Worm (Caenorhabditis elegans): ENCODE data around the gene nas-29.
"Not testable (repeated sequence)": the region's sequence is repeated elsewhere in the genome, so short reads cannot be mapped to it uniquely, and the experiment has no call there.

nas-29 gene

DNA sequence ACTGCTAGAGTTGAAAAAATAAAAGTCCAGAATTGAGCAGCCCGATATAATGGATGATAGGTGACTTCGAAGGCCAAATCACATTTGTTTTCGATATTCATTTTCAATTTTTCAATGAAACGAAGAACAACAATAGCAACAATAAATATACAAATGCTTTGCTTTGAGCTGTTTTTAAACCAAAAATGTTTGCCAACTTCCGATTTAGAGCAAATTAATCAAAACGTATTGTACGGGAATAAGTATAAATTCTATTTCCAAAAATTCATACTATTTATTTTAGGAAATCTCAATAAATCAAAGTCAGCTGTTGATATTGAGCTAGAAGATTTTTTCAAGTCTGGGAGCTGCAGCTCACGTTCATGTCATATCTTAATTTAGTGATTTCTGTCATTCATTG, 29.1 kb upstream of the nas-29 start, which contains the start of gene srb-1:
TSS of gene srb-1 (minus strand) at position 101 of the 400 bp plus-strand sequence.
- TF ChIP-seq unc-62 (GFP tag; optimal IDR thresholded peaks at IDR 0.05), result no peak

DNA sequence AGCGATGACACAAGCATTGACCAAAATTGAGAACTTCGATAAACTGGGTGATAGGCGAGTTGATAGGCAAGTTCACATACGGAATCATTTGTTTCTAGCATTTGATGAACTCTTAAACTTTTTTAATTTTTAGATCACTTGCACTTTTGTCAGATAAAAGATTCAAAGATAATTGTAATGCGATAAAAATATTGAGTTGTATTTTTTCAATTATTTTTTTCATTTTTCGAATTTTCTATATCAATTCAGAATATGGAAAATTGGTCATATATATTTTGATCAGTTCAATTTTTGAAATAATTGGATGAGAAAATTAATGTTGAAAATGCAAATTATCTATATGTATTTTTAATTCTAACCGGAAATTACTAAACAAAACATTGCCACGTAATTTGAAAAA, 24.9 kb upstream of the nas-29 start, which contains the start of gene srb-3:
TSS of gene srb-3 (minus strand) at position 101 of the 400 bp plus-strand sequence.
- no peak for TF ChIP-seq unc-62 (GFP tag; optimal IDR thresholded peaks at IDR 0.05)

DNA sequence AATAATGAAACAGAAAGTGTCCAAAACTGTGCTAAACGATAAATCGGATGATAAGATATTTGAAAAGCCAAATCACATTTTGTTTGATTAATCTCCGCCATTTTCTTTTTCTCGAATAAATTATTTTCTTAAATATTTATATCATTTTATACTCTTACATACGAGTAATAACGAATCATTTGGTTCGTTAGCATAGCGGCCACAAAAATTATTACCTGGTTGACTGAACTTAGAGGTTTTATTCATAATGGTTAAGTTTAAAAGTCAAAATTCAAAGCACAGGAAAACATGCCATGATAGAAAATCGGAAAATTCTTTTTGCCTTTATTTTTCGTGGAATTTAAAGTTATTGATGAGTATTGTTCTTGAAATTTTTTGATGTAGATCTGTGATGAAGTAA, 21.4 kb upstream of the nas-29 start, which contains the start of gene srb-5:
TSS of gene srb-5 (minus strand) at position 101 of the 400 bp plus-strand sequence.
- no peak for TF ChIP-seq unc-62 (GFP tag; optimal IDR thresholded peaks at IDR 0.05)

DNA sequence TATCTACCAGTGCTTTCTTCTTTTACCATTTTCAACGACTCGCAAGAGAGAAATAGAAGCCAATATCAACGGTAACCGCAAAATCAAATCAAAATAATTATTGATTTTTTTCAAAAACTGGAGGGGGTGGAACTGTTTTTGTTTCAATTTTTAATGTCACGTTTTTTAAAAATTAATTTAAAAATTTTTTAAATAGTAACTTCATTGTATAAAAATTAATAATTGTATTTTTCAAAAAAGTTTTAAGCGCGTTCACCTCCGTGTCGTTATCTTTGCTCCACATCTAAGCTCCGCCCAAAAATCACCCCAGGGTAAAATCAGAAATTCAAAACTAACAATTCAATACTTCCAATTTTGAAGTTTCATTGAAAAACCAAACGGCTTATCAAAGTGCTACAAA, 19.3 kb upstream of the nas-29 start, which contains the start of gene C27D6.11:
TSS of gene C27D6.11 (minus strand) at position 101 of the 400 bp plus-strand sequence.
- no peak for TF ChIP-seq unc-62 (GFP tag; optimal IDR thresholded peaks at IDR 0.05)

DNA sequence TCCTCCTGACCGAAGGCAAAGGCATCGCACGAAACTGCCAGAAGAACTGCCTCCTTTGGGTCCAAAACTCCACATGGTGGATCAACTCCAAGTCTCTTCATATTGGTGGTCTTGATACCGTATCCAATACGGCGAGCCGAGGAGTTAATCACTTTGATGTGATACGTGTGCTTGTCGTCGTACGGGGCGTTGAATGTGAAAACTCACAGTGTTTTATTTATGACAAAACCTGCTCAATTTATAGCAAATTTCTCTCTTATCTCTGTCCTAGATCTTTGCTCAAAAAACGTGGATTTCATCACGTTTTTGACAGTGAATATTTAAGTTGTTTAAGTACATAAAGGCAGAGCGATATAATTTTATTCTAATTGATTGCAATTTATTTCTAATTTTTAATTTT, 16.9 kb upstream of the nas-29 start, which contains the start of gene F58A6.9:
TSS of gene F58A6.9 (minus strand) at position 101 of the 400 bp plus-strand sequence.
- TF ChIP-seq unc-62 (GFP tag; optimal IDR thresholded peaks at IDR 0.05), result not testable (repeated sequence)

DNA sequence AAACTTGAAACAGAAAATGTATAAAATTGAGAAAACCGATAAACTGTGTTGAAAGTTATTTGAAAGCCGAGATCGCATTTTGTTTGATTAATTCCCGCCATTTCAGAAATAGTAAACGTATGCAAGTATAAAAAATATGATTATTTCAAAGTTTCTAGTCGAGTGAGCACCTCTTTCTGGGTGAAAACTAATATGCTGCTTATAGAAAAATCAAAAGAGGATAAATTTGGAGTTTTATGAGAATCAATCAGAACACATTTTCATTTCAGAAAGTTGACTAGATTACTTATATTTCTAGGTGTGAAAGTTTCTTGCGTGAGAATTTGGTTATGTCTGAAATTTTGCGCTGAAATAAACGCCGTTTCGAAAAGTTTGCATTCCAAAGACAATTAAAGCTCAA, 15.7 kb upstream of the nas-29 start, which contains the start of gene srb-13:
TSS of gene srb-13 (minus strand) at position 101 of the 400 bp plus-strand sequence.
- no peak for TF ChIP-seq unc-62 (GFP tag; optimal IDR thresholded peaks at IDR 0.05)

DNA sequence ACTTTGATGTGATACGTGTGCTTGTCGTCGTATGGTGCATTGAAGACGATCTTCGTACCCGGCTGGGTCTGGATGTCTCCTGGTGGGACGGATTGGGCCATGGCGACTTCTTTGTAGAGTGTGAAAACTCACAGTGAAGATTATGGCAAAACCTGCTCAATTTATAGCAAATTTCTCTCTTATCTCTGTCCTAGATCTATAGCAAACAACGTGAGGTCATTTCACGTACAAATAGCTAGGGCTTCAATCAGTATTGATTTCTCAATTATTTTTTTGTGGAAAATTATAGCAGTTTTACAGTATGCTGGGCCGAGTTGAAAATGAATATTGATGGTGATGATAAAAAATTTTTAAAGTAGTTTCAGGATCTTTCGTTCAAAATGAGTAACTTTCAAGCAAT, 15.1 kb upstream of the nas-29 start, which contains the start of gene msp-45:
TSS of gene msp-45 (minus strand) at position 101 of the 400 bp plus-strand sequence.
- TF ChIP-seq unc-62 (GFP tag; optimal IDR thresholded peaks at IDR 0.05), result no peak

DNA sequence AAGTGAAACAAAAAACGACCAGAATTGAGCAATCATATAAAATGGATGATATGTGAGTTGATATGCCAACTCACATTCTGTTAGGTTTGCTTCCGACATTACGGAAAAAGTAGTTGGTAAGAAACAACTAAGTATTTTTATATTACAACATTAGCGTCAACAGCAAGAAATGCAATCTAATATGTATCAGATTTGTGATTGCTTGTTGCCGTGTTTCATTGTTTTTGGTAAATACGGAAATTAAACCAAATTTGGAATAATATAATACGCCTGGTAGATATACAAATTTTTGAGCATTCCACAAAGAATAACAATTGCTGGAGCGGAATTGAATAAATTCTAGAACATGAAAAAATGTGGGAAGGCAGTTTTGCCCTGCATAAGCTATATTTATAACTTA, 12.7 kb upstream of the nas-29 start, which contains the start of gene srb-12:
TSS of gene srb-12 (minus strand) at position 101 of the 400 bp plus-strand sequence.
- TF ChIP-seq unc-62 (GFP tag; optimal IDR thresholded peaks at IDR 0.05), result no peak

DNA sequence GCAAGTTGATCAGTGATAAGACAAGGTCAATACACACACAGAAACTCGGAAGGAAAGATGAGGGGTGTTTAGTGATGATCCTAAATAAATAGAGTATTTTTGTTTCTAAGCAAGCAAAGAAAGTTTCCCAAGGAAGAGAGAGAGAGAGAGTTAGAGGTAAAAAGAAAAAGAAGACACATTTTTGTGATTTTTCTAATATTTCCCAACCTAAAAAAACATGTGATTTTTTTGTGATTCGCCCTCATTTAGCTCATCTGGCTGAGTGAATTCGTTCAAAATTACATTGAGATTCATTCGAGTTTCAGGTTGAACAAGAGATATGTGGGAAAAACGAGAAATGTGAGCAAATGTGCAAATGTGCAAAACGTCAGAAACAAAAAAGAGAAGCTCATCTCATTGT, 9.0 kb upstream of the nas-29 start, which contains the start of gene srb-16:
TSS of gene srb-16 (minus strand) at position 101 of the 400 bp plus-strand sequence.
- no peak for TF ChIP-seq unc-62 (GFP tag; optimal IDR thresholded peaks at IDR 0.05)

DNA sequence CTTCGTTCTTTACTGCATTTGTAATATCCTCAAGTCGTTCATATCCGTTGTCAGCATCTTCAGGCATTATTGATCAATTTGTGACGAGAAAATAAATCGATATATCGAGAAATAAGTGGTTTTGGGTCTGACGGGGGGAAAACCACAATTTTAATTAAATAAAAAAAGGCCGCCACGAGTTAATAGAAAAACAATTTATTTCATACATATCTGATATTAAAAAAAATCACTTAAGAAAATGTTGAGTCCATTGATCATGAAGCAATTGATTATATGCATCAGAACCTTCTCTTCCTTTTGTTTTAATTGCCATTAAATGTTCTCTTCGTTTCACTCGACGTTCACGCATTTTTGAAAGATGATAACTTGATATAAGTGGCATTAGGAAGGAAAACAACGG, 6.5 kb upstream of the nas-29 start, which contains the start of gene F58A6.5:
TSS of gene F58A6.5 (minus strand) at position 101 of the 400 bp plus-strand sequence.
- no peak for TF ChIP-seq unc-62 (GFP tag; optimal IDR thresholded peaks at IDR 0.05)

DNA sequence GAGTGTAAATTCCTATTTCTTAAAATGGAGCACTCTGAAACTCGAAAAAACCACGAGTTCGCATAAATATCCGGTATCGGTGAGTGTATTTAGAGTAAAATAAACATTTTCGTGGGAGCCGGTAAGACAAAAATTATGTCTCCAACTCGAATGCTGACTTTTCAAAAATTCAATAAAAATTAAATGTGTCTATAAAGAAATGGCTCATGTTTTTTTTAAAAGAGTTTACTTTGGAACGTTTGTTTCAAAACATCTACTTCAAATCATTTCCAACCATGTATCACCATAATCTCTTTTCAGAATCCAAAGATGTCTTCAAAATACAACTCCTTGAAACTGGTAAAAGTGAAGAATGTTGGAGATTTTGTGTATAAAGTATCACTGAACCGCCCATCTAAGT, 783 bp upstream of the nas-29 start, which contains the start of gene F58A6.1:
TSS of gene F58A6.1 (plus strand) at position 301 of the 400 bp plus-strand sequence.
- no peak for TF ChIP-seq unc-62 (GFP tag; optimal IDR thresholded peaks at IDR 0.05)

DNA sequence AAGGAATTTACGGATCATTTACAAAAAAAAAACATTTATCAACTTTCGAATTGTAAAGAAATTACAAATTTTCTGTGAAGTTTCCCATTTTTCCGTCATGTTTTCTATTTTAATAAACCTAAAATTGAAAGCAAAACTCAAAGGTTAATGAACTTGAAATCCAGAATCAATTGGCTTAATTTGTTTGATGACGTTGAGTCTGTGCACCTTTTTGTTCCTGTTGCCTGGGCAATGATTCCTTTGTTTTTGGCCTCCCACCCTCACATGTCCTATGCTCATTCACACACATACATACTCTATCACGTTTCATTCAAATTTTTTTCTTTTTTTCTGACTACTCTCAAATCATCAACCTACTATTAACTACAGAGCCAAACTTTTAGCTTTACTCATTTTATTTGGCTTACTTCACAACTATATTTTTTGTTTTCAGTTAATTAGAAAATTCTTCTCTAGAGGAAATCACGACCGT, 5.5 kb downstream of the nas-29 start, which contains the start of gene F58A6.2:
TSS of gene F58A6.2 (plus strand) at position 422 of the 472 bp plus-strand sequence.
- no peak for TF ChIP-seq unc-62 (GFP tag; optimal IDR thresholded peaks at IDR 0.05)

DNA sequence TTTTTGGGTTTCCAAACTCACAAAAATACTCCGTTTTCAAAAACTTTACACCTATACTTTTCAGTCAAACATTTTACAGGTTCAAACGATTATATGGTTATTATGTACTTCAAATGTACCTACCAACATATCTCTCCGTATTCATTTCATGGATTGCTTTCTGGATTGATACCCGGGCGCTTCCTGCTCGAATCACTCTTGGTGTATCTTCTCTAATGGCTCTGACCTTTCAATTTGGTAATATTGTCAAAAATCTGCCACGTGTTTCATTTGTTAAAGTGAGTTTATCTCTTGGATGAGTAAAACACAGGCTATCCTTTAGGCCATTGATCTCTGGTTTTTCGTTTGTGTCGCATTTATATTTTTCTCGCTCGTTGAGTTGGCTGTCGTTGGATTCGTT, 10.0 kb downstream of the nas-29 start:
- no peak for TF ChIP-seq unc-62 (GFP tag; optimal IDR thresholded peaks at IDR 0.05)

DNA sequence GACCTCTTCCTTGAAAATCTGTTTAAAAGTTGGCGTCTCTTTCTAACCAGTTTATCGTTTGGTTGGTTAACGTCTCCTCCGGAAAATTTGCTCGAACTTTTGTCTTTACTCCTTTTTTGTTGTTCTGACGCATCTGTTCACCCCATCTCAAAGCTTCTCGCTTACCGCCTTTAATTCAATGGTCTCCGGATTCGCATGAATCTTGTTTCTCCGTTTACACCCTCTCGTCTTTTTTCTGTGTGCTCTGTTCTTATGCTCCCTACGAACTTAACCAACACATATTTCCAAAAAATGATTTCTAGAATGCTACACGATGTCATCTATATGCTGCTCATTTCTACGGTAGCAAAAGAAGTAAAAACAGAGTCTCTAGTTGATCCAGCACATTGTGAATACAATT, 11.8 kb downstream of the nas-29 start, which contains the start of gene lgc-56:
TSS of gene lgc-56 (plus strand) at position 301 of the 400 bp plus-strand sequence.
- no peak for TF ChIP-seq unc-62 (GFP tag; optimal IDR thresholded peaks at IDR 0.05)

DNA sequence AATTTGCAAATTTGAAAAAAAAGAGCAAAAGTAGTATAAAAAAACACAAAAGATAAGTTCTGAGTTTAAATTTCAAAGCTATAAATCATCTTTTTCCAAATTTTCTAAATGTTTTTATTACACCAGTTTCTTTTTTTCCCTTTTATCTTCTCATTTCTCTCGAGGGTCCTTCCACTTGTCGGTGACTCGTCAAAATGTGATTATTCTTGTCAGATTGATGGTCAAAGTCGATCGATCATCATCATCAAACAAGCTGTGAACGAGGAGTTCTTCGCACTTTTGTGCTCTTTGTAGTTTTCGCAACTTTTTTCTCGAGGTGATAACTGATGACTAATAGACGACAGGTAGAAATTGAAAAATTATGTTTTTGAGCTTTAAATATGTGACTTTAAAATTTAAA, 21.2 kb downstream of the nas-29 start:
- TF ChIP-seq unc-62 (GFP tag; optimal IDR thresholded peaks at IDR 0.05), result no peak

DNA sequence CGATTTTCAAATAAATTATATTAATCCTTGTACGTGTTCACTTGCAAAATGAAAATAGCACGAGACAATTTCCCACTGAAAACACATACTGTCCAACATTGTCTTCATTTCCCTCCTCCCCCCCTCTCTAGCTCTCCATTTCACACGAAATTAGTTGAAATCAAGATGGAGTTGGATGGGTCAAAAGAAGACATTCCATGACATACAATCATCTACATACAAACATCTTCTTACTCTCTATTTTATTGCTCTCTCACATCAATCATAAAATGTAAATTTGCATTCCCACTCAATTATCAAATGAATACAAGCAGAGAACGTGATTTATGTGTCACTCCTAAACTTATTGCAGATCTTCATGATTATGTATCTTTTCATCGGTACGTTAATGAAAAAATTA, 26.1 kb downstream of the nas-29 start, which contains the start of gene srsy-1:
TSS of gene srsy-1 (plus strand) at position 301 of the 400 bp plus-strand sequence.
- no peak for TF ChIP-seq unc-62 (GFP tag; optimal IDR thresholded peaks at IDR 0.05)

DNA sequence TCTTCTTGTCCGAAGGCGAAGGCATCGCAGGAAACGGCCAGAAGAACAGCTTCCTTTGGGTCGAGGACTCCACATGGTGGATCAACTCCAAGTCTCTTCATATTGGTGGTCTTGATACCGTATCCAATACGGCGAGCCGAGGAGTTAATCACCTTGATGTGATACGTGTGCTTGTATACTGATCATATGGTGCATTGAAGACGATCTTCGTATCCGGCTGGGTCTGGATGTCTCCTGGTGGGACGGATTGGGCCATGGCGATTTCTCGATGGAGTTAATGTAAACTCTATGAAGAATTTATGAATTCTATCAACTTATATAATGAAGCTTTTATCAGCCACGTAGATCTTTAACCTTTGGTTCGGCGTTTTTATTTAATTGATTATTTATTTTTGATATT, 26.6 kb downstream of the nas-29 start, which contains the start of gene msp-74:
TSS of gene msp-74 (minus strand) at position 101 of the 400 bp plus-strand sequence.
- not testable (repeated sequence) for TF ChIP-seq unc-62 (GFP tag; optimal IDR thresholded peaks at IDR 0.05)
